Fruit fly (Drosophila melanogaster) whole organism, embryonic: ENCODE results near the gene CG13315.
A peak's percentile ranks its signal among the peaks of the same experiment; 100 is the strongest.

Experiments used
- Antp ChIP-seq: fragments of 200-800 bp; sonication (Bioruptor generic); optimal IDR thresholded peaks from 3 replicates; lab custom pipeline; 2016; ENCODE audit warnings: missing biosample characterization, missing genetic modification characterization
- Atf6 ChIP-seq: fragments of 200-800 bp; sonication (Bioruptor generic); IDR thresholded peaks from 2 replicates; pipeline ENCODE4 v1.3.6; 2022; ENCODE audit warnings: missing biosample characterization, missing genetic modification characterization
- CG11247 ChIP-seq: fragments of 200-800 bp; sonication (Bioruptor generic); IDR thresholded peaks from 2 replicates; pipeline ENCODE4 v1.3.6; 2022; ENCODE audit warnings: missing biosample characterization, missing genetic modification characterization
- CG1233 ChIP-seq: fragments of 200-800 bp; sonication (Bioruptor generic); optimal IDR thresholded peaks from 4 replicates; lab custom pipeline; 2018; ENCODE audit warnings: missing biosample characterization, mild to moderate bottlenecking, missing genetic modification characterization
- CG12769 ChIP-seq: fragments of 200-800 bp; sonication (Bioruptor generic); optimal IDR thresholded peaks from 2 replicates; lab custom pipeline; 2019; ENCODE audit warnings: missing biosample characterization, mild to moderate bottlenecking, missing genetic modification characterization, moderate library complexity
- CG13287 ChIP-seq: fragments of 200-800 bp; sonication (Bioruptor generic); IDR thresholded peaks from 2 replicates; pipeline ENCODE4 v1.3.6; 2022; ENCODE audit warnings: missing biosample characterization, missing genetic modification characterization; ENCODE audit not compliant: partially characterized antibody
- CG13624 ChIP-seq: fragments of 200-800 bp; sonication (Bioruptor generic); optimal IDR thresholded peaks from 2 replicates; lab custom pipeline; 2016; ENCODE audit warnings: missing biosample characterization, missing genetic modification characterization
- CG1529 ChIP-seq: fragments of 200-800 bp; sonication (Bioruptor generic); optimal IDR thresholded peaks from 3 replicates; lab custom pipeline; 2018; ENCODE audit warnings: missing biosample characterization, missing genetic modification characterization
- CG16779 ChIP-seq: fragments of 200-800 bp; sonication (Bioruptor generic); IDR thresholded peaks from 2 replicates; pipeline ENCODE4 v1.3.6; 2022; ENCODE audit warnings: missing biosample characterization, missing genetic modification characterization
- CG17385 ChIP-seq: fragments of 200-800 bp; sonication (Bioruptor generic); optimal IDR thresholded peaks from 3 replicates; lab custom pipeline; 2018; ENCODE audit warnings: missing biosample characterization, mild to moderate bottlenecking, missing genetic modification characterization
- CG17612 ChIP-seq: fragments of 200-800 bp; sonication (Bioruptor generic); IDR thresholded peaks from 2 replicates; pipeline ENCODE4 v1.3.6; 2022; ENCODE audit warnings: missing biosample characterization, missing genetic modification characterization
- CG1792 ChIP-seq: fragments of 200-800 bp; sonication (Bioruptor generic); optimal IDR thresholded peaks from 2 replicates; lab custom pipeline; 2016; ENCODE audit warnings: missing biosample characterization, missing genetic modification characterization
- CG18619 ChIP-seq: fragments of 200-800 bp; sonication (Bioruptor generic); optimal IDR thresholded peaks from 3 replicates; lab custom pipeline; 2017; ENCODE audit warnings: missing biosample characterization, mild to moderate bottlenecking, missing genetic modification characterization
- CG2120 ChIP-seq: fragments of 200-800 bp; sonication (Bioruptor generic); optimal IDR thresholded peaks from 3 replicates; lab custom pipeline; 2016; ENCODE audit warnings: missing biosample characterization, missing genetic modification characterization
- CG2712 ChIP-seq: fragments of 200-800 bp; optimal IDR thresholded peaks from 3 replicates; lab custom pipeline; 2019; ENCODE audit warnings: missing biosample characterization, mild to moderate bottlenecking, missing genetic modification characterization, moderate library complexity
- CG31441 ChIP-seq: fragments of 200-800 bp; sonication (Bioruptor generic); IDR thresholded peaks from 2 replicates; pipeline ENCODE4 v1.3.6; 2022; ENCODE audit warnings: missing biosample characterization, missing genetic modification characterization
- CG3281 ChIP-seq: fragments of 200-800 bp; sonication (Bioruptor generic); optimal IDR thresholded peaks from 3 replicates; lab custom pipeline; 2017; ENCODE audit warnings: missing biosample characterization, mild to moderate bottlenecking, missing genetic modification characterization
- CG34376 ChIP-seq: fragments of 200-800 bp; sonication (Bioruptor generic); optimal IDR thresholded peaks from 2 replicates; lab custom pipeline; 2018; ENCODE audit warnings: missing biosample characterization, mild to moderate bottlenecking, missing genetic modification characterization
- CG3726 ChIP-seq: fragments of 200-800 bp; sonication (Bioruptor generic); IDR thresholded peaks from 3 replicates; pipeline ENCODE4, ENCODE4 v1.3.6; 2022; ENCODE audit warnings: missing biosample characterization, missing genetic modification characterization
- D19A ChIP-seq: fragments of 200-800 bp; optimal IDR thresholded peaks from 3 replicates; lab custom pipeline; 2019; ENCODE audit warnings: missing biosample characterization, mild to moderate bottlenecking, missing genetic modification characterization, moderate library complexity
- D19B ChIP-seq: fragments of 200-800 bp; sonication (Bioruptor generic); optimal IDR thresholded peaks from 2 replicates; lab custom pipeline; 2017; ENCODE audit warnings: missing biosample characterization, mild to moderate bottlenecking, missing genetic modification characterization
- Doc3 ChIP-seq: fragments of 200-800 bp; sonication (Bioruptor generic); IDR thresholded peaks from 3 replicates; pipeline ENCODE4 v1.3.6; 2022; ENCODE audit warnings: missing biosample characterization, missing genetic modification characterization; ENCODE audit not compliant: partially characterized antibody
- Dp ChIP-seq: fragments of 200-800 bp; sonication (Bioruptor generic); optimal IDR thresholded peaks from 2 replicates; lab custom pipeline; 2018; ENCODE audit warnings: missing biosample characterization, mild to moderate bottlenecking, missing genetic modification characterization, moderate library complexity
- Gug ChIP-seq: fragments of 200-800 bp; sonication (Bioruptor generic); IDR thresholded peaks from 4 replicates; pipeline ENCODE4 v1.3.6; 2022; ENCODE audit warnings: missing biosample characterization, missing genetic modification characterization
- HLH54F ChIP-seq: fragments of 200-800 bp; sonication (Bioruptor generic); optimal IDR thresholded peaks from 3 replicates; lab custom pipeline; 2016; ENCODE audit warnings: missing biosample characterization, missing genetic modification characterization
- Hey ChIP-seq: fragments of 200-800 bp; sonication (Bioruptor generic); optimal IDR thresholded peaks from 3 replicates; lab custom pipeline; 2018; ENCODE audit warnings: missing biosample characterization, mild to moderate bottlenecking, missing genetic modification characterization
- HmgD ChIP-seq: fragments of 200-800 bp; sonication (Bioruptor generic); optimal IDR thresholded peaks from 3 replicates; lab custom pipeline; 2016; ENCODE audit warnings: missing biosample characterization, missing genetic modification characterization
- HmgZ ChIP-seq: fragments of 200-800 bp; sonication (Bioruptor generic); optimal IDR thresholded peaks from 2 replicates; lab custom pipeline; 2018; ENCODE audit warnings: missing biosample characterization, mild to moderate bottlenecking, missing genetic modification characterization
- Hmx ChIP-seq: fragments of 200-800 bp; sonication (Bioruptor generic); optimal IDR thresholded peaks from 2 replicates; lab custom pipeline; 2016; ENCODE audit warnings: missing biosample characterization, missing genetic modification characterization
- Med ChIP-seq: fragments of 200-800 bp; sonication (Bioruptor generic); peaks from one replicate; lab custom pipeline; 2016; ENCODE audit warnings: missing biosample characterization, missing genetic modification characterization, mild to moderate bottlenecking, inconsistent platforms, moderate library complexity
- Mes4 ChIP-seq: fragments of 200-800 bp; sonication (Bioruptor generic); optimal IDR thresholded peaks from 2 replicates; lab custom pipeline; 2016; ENCODE audit warnings: missing biosample characterization, missing genetic modification characterization
- Nf-YB ChIP-seq: fragments of 200-800 bp; sonication (Bioruptor generic); optimal IDR thresholded peaks from 3 replicates; lab custom pipeline; 2019; ENCODE audit warnings: missing biosample characterization, mild to moderate bottlenecking, missing genetic modification characterization, moderate library complexity
- Sox102F ChIP-seq: fragments of 200-800 bp; sonication (Bioruptor generic); optimal IDR thresholded peaks from 2 replicates; lab custom pipeline; 2018; ENCODE audit warnings: missing biosample characterization, mild to moderate bottlenecking, missing genetic modification characterization, moderate library complexity
- Ssrp ChIP-seq: fragments of 200-800 bp; sonication (Bioruptor generic); optimal IDR thresholded peaks from 2 replicates; lab custom pipeline; 2018; ENCODE audit warnings: missing biosample characterization, mild to moderate bottlenecking, missing genetic modification characterization, moderate library complexity
- aop ChIP-seq: fragments of 200-800 bp; sonication (Bioruptor generic); IDR thresholded peaks from 2 replicates; pipeline ENCODE4 v1.3.6; 2022; ENCODE audit warnings: missing biosample characterization, missing genetic modification characterization
- br ChIP-seq: fragments of >200 bp; optimal IDR thresholded peaks from 2 replicates; lab custom pipeline; 2017
- cad ChIP-seq: fragments of >200 bp; optimal IDR thresholded peaks from 2 replicates; lab custom pipeline; 2017; ENCODE audit warnings: missing biosample characterization, missing genetic modification characterization
- dm ChIP-seq: fragments of 200-800 bp; sonication (Bioruptor generic); optimal IDR thresholded peaks from 3 replicates; lab custom pipeline; 2016; ENCODE audit warnings: missing biosample characterization, missing genetic modification characterization
- ems ChIP-seq: fragments of 200-800 bp; sonication (Bioruptor generic); optimal IDR thresholded peaks from 3 replicates; lab custom pipeline; 2016; ENCODE audit warnings: missing biosample characterization, missing genetic modification characterization
- hth ChIP-seq: fragments of >200 bp; optimal IDR thresholded peaks from 2 replicates; lab custom pipeline; 2017; ENCODE audit warnings: inconsistent platforms
- lmd ChIP-seq: fragments of 200-800 bp; sonication (Bioruptor generic); IDR thresholded peaks from 2 replicates; pipeline ENCODE4 v1.3.6; 2022; ENCODE audit warnings: missing biosample characterization, missing genetic modification characterization
- odd ChIP-seq: fragments of 200-800 bp; sonication (Bioruptor generic); optimal IDR thresholded peaks from 2 replicates; lab custom pipeline; 2017; ENCODE audit warnings: missing biosample characterization, mild to moderate bottlenecking, missing genetic modification characterization
- org-1 ChIP-seq: fragments of 200-800 bp; sonication (Bioruptor generic); optimal IDR thresholded peaks from 2 replicates; lab custom pipeline; 2017; ENCODE audit warnings: missing biosample characterization, missing genetic modification characterization
- ranshi ChIP-seq: fragments of 200-800 bp; sonication (Bioruptor generic); IDR thresholded peaks from 2 replicates; pipeline ENCODE4 v1.3.6; 2022; ENCODE audit warnings: missing biosample characterization, missing genetic modification characterization
- sd ChIP-seq: fragments of 200-800 bp; sonication (Bioruptor generic); optimal IDR thresholded peaks from 3 replicates; lab custom pipeline; 2018; ENCODE audit warnings: missing biosample characterization, mild to moderate bottlenecking, missing genetic modification characterization, moderate library complexity
- seq ChIP-seq: fragments of 200-800 bp; sonication (Bioruptor generic); IDR thresholded peaks from 2 replicates; pipeline ENCODE4 v1.3.6; 2022; ENCODE audit warnings: missing biosample characterization, missing genetic modification characterization
- slp2 ChIP-seq: fragments of 200-800 bp; sonication (Bioruptor generic); optimal IDR thresholded peaks from 2 replicates; lab custom pipeline; 2016; ENCODE audit warnings: missing biosample characterization, missing genetic modification characterization
- sob ChIP-seq: fragments of 200-800 bp; sonication (Bioruptor generic); IDR thresholded peaks from 2 replicates; pipeline ENCODE4 v1.3.6; 2022; ENCODE audit warnings: missing biosample characterization, missing genetic modification characterization
- stc ChIP-seq: fragments of 200-800 bp; sonication (Bioruptor generic); IDR thresholded peaks from 2 replicates; pipeline ENCODE4 v1.3.6; 2022; ENCODE audit warnings: missing biosample characterization, missing genetic modification characterization
- z ChIP-seq: fragments of 200-800 bp; sonication (Bioruptor generic); IDR thresholded peaks from 3 replicates; pipeline ENCODE4 v1.3.6; 2022; ENCODE audit warnings: missing biosample characterization, missing genetic modification characterization

Gene CG13315

dm6 chr3L:9126888-9127689 lies 30.4 kb downstream of the CG13315 start (continued):
- TF ChIP-seq Gug (GFP tag; lab: Robert Waterston, UW) (peak; percentile 44; the same call in 2 of the 4 replicates), D19B (GFP tag; lab: Kevin White, UChicago) (peak; percentile 54), CG1792 (GFP tag; lab: Kevin White, UChicago) (no peak), ems (GFP tag; lab: Kevin White, UChicago) (peak; percentile 51), stc (GFP tag; lab: Robert Waterston, UW) (0 out of 2 replicates have a peak, but pooled peaks have one; percentile 44), CG17612 (GFP tag; lab: Robert Waterston, UW) (no peak), seq (0 out of 2 replicates have a peak, but pooled peaks have one; percentile 7), CG13287 (GFP tag; lab: Robert Waterston, UW) (no peak), CG34376 (GFP tag; lab: Kevin White, UChicago) (peak; percentile 40), sob (0 out of 2 replicates have a peak, but pooled peaks have one; percentile 40), CG2712 (tag; lab: Kevin White, UChicago) (peak; percentile 60), CG1529 (GFP tag; lab: Kevin White, UChicago) (no peak), hth (lab: Kevin White, UChicago) (no peak), Dp (GFP tag; lab: Kevin White, UChicago) (no peak), Ssrp (peak; percentile 25), Atf6 (GFP tag; lab: Robert Waterston, UW) (0 out of 2 replicates have a peak, but pooled peaks have one; percentile 39), org-1 (peak; percentile 59), CG12769 (tag; lab: Kevin White, UChicago) (peak; percentile 53), Mes4 (no peak), br (no peak), Sox102F (GFP tag; lab: Kevin White, UChicago) (peak; percentile 49), CG13624 (peak; percentile 29), CG2120 (GFP tag; lab: Kevin White, UChicago) (peak; percentile 82), z (GFP tag; lab: Robert Waterston, UW) (no peak), HmgZ (tag; lab: Kevin White, UChicago) (peak; percentile 27), Hmx (GFP tag; lab: Kevin White, UChicago) (peak; percentile 43), ranshi (GFP tag; lab: Robert Waterston, UW) (0 out of 2 replicates have a peak, but pooled peaks have one; percentile 5), sd (tag; lab: Kevin White, UChicago) (peak; percentile 45), aop (GFP tag; lab: Robert Waterston, UW) (no peak), slp2 (GFP tag; lab: Kevin White, UChicago) (peak; percentile 15), HLH54F (peak; percentile 49), Med (peak; percentile 82), CG16779 (GFP tag; lab: Robert Waterston, UW) (no peak), cad (GFP tag; lab: Kevin White, UChicago) (no peak), odd (peak; percentile 24), Doc3 (GFP tag; lab: Robert Waterston, UW) (no peak), Antp (peak; percentile 18), CG31441 (GFP tag; lab: Robert Waterston, UW) (peak; percentile 69), CG1233 (GFP tag; lab: Kevin White, UChicago) (peak; percentile 21), CG11247 (GFP tag; lab: Robert Waterston, UW) (0 out of 2 replicates have a peak, but pooled peaks have one; percentile 18), D19A (tag; lab: Kevin White, UChicago) (peak; percentile 52), CG3726 (GFP tag; lab: Robert Waterston, UW) (no peak), CG18619 (GFP tag; lab: Kevin White, UChicago) (peak; percentile 46), CG17385 (GFP tag; lab: Kevin White, UChicago) (peak; percentile 26), dm (GFP tag; lab: Kevin White, UChicago) (no peak), lmd (GFP tag; lab: Robert Waterston, UW) (peak; percentile 67), CG3281 (GFP tag; lab: Kevin White, UChicago) (peak; percentile 73), Nf-YB (GFP tag; lab: Kevin White, UChicago) (no peak), Hey (tag; lab: Kevin White, UChicago) (no peak), HmgD (GFP tag; lab: Kevin White, UChicago) (no peak)
